Worm (Caenorhabditis elegans): ENCODE measurements around the gene efl-3.

Gene efl-3

DNA sequence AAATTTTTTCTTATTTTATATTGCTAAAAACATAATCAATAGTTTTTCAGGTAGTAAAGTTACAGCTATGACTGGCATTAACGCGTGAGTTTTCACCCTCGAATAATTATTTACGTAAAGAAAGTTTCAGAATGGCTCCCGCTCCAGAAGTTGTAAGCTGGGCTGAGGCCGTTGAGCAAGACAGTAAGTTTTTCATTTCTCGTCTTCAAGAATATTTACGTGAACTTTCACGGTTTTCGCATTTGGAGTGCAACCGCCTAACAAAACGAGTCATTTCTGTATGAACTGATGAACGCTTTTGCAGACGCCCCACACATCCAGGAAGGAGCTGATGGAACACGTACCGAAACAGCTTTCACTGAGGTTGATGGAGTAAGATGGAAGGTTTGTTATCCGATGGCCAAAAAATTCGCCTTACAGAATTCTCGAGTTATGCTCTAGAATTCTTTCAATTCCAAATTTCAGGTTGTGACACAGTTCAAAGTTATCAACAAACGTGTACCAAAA lies 30.3 kb downstream of the efl-3 start, which contains the start of gene eif-3.G:
TSS of gene eif-3.G (plus strand) at position 51 of the 507 bp plus-strand sequence.
- no peak for TF ChIP-seq elt-4 (tag; optimal IDR thresholded peaks at IDR 0.05)
- TF ChIP-seq npax-4 (tag; optimal IDR thresholded peaks at IDR 0.05) = no peak
- TF ChIP-seq ceh-9 (tag; optimal IDR thresholded peaks at IDR 0.05) = no peak
- TF ChIP-seq nhr-232 (tag; optimal IDR thresholded peaks at IDR 0.05) = no peak
- TF ChIP-seq eyg-1 (tag; optimal IDR thresholded peaks at IDR 0.05) = no peak
- no peak for TF ChIP-seq mec-3 (tag; optimal IDR thresholded peaks at IDR 0.05; ENCODE audit: borderline replicate concordance)
- no peak for TF ChIP-seq ceh-6 (GFP tag; optimal IDR thresholded peaks at IDR 0.05)
- TF ChIP-seq pat-9 (tag; optimal IDR thresholded peaks at IDR 0.05) = no peak
- no peak for TF ChIP-seq pros-1 (tag; optimal IDR thresholded peaks at IDR 0.05)
- TF ChIP-seq ets-4 (tag; optimal IDR thresholded peaks at IDR 0.05) = no peak
- no peak for TF ChIP-seq ahr-1 (tag; optimal IDR thresholded peaks at IDR 0.05)
- TF ChIP-seq odd-2 (tag; optimal IDR thresholded peaks at IDR 0.05) = no peak
- no peak for TF ChIP-seq ceh-30 (tag; optimal IDR thresholded peaks at IDR 0.05)
- no peak for TF ChIP-seq F13H6.1 (tag; optimal IDR thresholded peaks at IDR 0.05)
- TF ChIP-seq ttx-3 (tag; optimal IDR thresholded peaks at IDR 0.05) = no peak
- no peak for TF ChIP-seq pha-2 (tag; optimal IDR thresholded peaks at IDR 0.05)
- no peak for TF ChIP-seq K09A11.1 (tag; optimal IDR thresholded peaks at IDR 0.05; ENCODE audit: insufficient read depth)
- no peak for TF ChIP-seq fax-1 (tag; optimal IDR thresholded peaks at IDR 0.05)

- TF ChIP-seq lim-6 (tag; optimal IDR thresholded peaks at IDR 0.05) (no peak), pha-2 (tag; optimal IDR thresholded peaks at IDR 0.05) (no peak), ztf-16 (tag; optimal IDR thresholded peaks at IDR 0.05) (no peak), sox-4 (tag; optimal IDR thresholded peaks at IDR 0.05) (no peak), ttx-3 (tag; optimal IDR thresholded peaks at IDR 0.05) (no peak), mec-3 (tag; optimal IDR thresholded peaks at IDR 0.05; ENCODE audit: borderline replicate concordance) (no peak), sox-2 (GFP tag; IDR thresholded peaks at IDR 0.05) (no peak), ref-2 (tag; optimal IDR thresholded peaks at IDR 0.05) (no peak), dmd-4 (tag; optimal IDR thresholded peaks at IDR 0.05; ENCODE audit: borderline replicate concordance) (no peak)
Observed at ce11 chrII:8444007-8444406, 31.5 kb downstream of the efl-3 start, which contains the start of gene evl-20. TSS of gene evl-20 (plus strand) at chrII:8444307.

- TF ChIP-seq sdc-2 (tag; optimal IDR thresholded peaks at IDR 0.05) (no peak), lin-11 (tag; optimal IDR thresholded peaks at IDR 0.05) (no peak), ceh-34 (tag; optimal IDR thresholded peaks at IDR 0.05) (no peak), dmd-4 (tag; optimal IDR thresholded peaks at IDR 0.05; ENCODE audit: borderline replicate concordance) (no peak), pha-4 (tag; optimal IDR thresholded peaks at IDR 0.05) (no peak), ceh-31 (tag; optimal IDR thresholded peaks at IDR 0.05) (no peak), pat-9 (tag; optimal IDR thresholded peaks at IDR 0.05) (no peak), unc-86 (tag; optimal IDR thresholded peaks at IDR 0.05) (no peak), fkh-10 (GFP tag; optimal IDR thresholded peaks at IDR 0.05) (no peak), tbx-2 (tag; optimal IDR thresholded peaks at IDR 0.05) (no peak), zip-5 (tag; optimal IDR thresholded peaks at IDR 0.05) (no peak)
Observed at ce11 chrII:8446731-8447130, 34.3 kb downstream of the efl-3 start, which contains the start of gene cut-3. TSS of gene cut-3 (minus strand) at chrII:8446831.

DNA sequence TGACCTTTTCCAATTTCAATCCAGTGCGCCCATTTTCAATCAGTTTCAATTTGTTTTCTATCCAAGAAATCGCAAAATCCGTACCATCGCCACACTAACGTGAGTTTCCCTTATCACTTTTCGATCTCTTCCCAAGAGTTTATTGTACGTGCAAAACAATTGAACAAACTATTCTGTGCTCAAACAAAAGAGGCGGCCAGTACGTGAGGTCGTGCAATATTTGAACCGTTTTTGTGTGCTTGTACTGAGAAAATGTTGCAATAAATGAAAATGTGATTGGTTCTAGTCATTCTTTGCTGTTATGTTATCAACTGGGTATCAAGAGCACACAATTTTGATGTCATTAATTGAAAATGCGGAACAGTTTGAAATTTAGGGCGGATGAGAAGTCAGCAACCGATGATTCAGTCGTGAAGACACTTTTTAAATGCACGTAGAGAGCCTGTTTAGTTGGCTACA lies 37.2 kb downstream of the efl-3 start, which contains the start of gene F22B5.4:
TSS of gene F22B5.4 (plus strand) at position 51 of the 459 bp plus-strand sequence.
- TF ChIP-seq pqm-1 (tag; optimal IDR thresholded peaks at IDR 0.05) (no peak), tbx-7 (tag; optimal IDR thresholded peaks at IDR 0.05) (no peak), ceh-22 (tag; optimal IDR thresholded peaks at IDR 0.05) (no peak), hlh-13 (GFP tag; optimal IDR thresholded peaks at IDR 0.05) (no peak), pag-3 (tag; optimal IDR thresholded peaks at IDR 0.05; ENCODE audit: borderline replicate concordance) (no peak)
